Fruit fly (Drosophila melanogaster) whole organism, embryonic: Measurements from ENCODE around the gene nAChRalpha2.

Source experiments
- BEAF-32 ChIP-seq: fragments of 200-800 bp; sonication (Bioruptor generic); optimal IDR thresholded peaks from 3 replicates; lab custom pipeline; 2017; ENCODE audit warnings: missing biosample characterization, missing genetic modification characterization, mild to moderate bottlenecking, moderate library complexity, missing genetic modification reagents
- CG10543 ChIP-seq: fragments of 200-800 bp; sonication (Bioruptor generic); optimal IDR thresholded peaks from 3 replicates; lab custom pipeline; 2017; ENCODE audit warnings: missing biosample characterization, mild to moderate bottlenecking, missing genetic modification characterization, moderate library complexity
- CG1233 ChIP-seq: fragments of 200-800 bp; sonication (Bioruptor generic); optimal IDR thresholded peaks from 4 replicates; lab custom pipeline; 2018; ENCODE audit warnings: missing biosample characterization, mild to moderate bottlenecking, missing genetic modification characterization
- CG13287 ChIP-seq: fragments of 200-800 bp; sonication (Bioruptor generic); IDR thresholded peaks from 2 replicates; pipeline ENCODE4 v1.3.6; 2022; ENCODE audit warnings: missing biosample characterization, missing genetic modification characterization; ENCODE audit not compliant: partially characterized antibody
- CG1603 ChIP-seq: fragments of 200-800 bp; sonication (Bioruptor generic); optimal IDR thresholded peaks from 2 replicates; lab custom pipeline; 2019; ENCODE audit warnings: missing biosample characterization, mild to moderate bottlenecking, missing genetic modification characterization, moderate library complexity
- CG1647 ChIP-seq: fragments of 200-800 bp; sonication (Bioruptor generic); optimal IDR thresholded peaks from 3 replicates; lab custom pipeline; 2016; ENCODE audit warnings: missing biosample characterization, missing genetic modification characterization
- CG16813 ChIP-seq: fragments of 200-800 bp; sonication (Bioruptor generic); IDR thresholded peaks from 3 replicates; pipeline ENCODE4 v1.3.6; 2022; ENCODE audit warnings: missing biosample characterization, missing genetic modification characterization; ENCODE audit not compliant: partially characterized antibody
- CG17186 ChIP-seq: fragments of 200-800 bp; sonication (Bioruptor generic); optimal IDR thresholded peaks from 3 replicates; lab custom pipeline; 2017; ENCODE audit warnings: missing biosample characterization, missing genetic modification reagents, missing genetic modification characterization
- CG18764 ChIP-seq: fragments of 200-800 bp; sonication (Bioruptor generic); optimal IDR thresholded peaks from 3 replicates; lab custom pipeline; 2016; ENCODE audit warnings: missing biosample characterization, missing genetic modification characterization
- CG2678 ChIP-seq: fragments of 200-800 bp; sonication (Bioruptor generic); optimal IDR thresholded peaks from 3 replicates; lab custom pipeline; 2019; ENCODE audit warnings: missing biosample characterization, mild to moderate bottlenecking, missing genetic modification characterization, moderate library complexity
- CG2889 ChIP-seq: fragments of 200-800 bp; sonication (Bioruptor generic); IDR thresholded peaks from 3 replicates; pipeline ENCODE4 v1.3.6; 2022; ENCODE audit warnings: missing biosample characterization, missing genetic modification characterization
- CG31441 ChIP-seq: fragments of 200-800 bp; sonication (Bioruptor generic); IDR thresholded peaks from 2 replicates; pipeline ENCODE4 v1.3.6; 2022; ENCODE audit warnings: missing biosample characterization, missing genetic modification characterization
- CG3281 ChIP-seq: fragments of 200-800 bp; sonication (Bioruptor generic); optimal IDR thresholded peaks from 3 replicates; lab custom pipeline; 2017; ENCODE audit warnings: missing biosample characterization, mild to moderate bottlenecking, missing genetic modification characterization
- CG3407 ChIP-seq: fragments of 200-800 bp; sonication (Bioruptor generic); optimal IDR thresholded peaks from 2 replicates; lab custom pipeline; 2018; ENCODE audit warnings: missing biosample characterization, mild to moderate bottlenecking, missing genetic modification characterization
- CG3838 ChIP-seq: fragments of 200-800 bp; sonication (Bioruptor generic); optimal IDR thresholded peaks from 3 replicates; lab custom pipeline; 2016; ENCODE audit warnings: missing biosample characterization, missing genetic modification characterization
- CG4424 ChIP-seq: fragments of 200-800 bp; sonication (Bioruptor generic); optimal IDR thresholded peaks from 3 replicates; lab custom pipeline; 2016; ENCODE audit warnings: missing biosample characterization, missing genetic modification characterization
- CG4820 ChIP-seq: fragments of 200-800 bp; sonication (Bioruptor generic); optimal IDR thresholded peaks from 3 replicates; lab custom pipeline; 2016; ENCODE audit warnings: missing biosample characterization, missing genetic modification characterization
- CG6254 ChIP-seq: fragments of 200-800 bp; sonication (Bioruptor generic); optimal IDR thresholded peaks from 3 replicates; lab custom pipeline; 2017; ENCODE audit warnings: mild to moderate bottlenecking, missing biosample characterization, missing genetic modification reagents, missing genetic modification characterization
- CG6654 ChIP-seq: fragments of 200-800 bp; sonication (Bioruptor generic); optimal IDR thresholded peaks from 2 replicates; lab custom pipeline; 2017; ENCODE audit warnings: missing biosample characterization, mild to moderate bottlenecking, missing genetic modification characterization
- CoRest ChIP-seq: fragments of 200-800 bp; sonication (Bioruptor generic); optimal IDR thresholded peaks from 3 replicates; lab custom pipeline; 2018; ENCODE audit warnings: missing biosample characterization, mild to moderate bottlenecking, missing genetic modification characterization, moderate library complexity
- Doc3 ChIP-seq: fragments of 200-800 bp; sonication (Bioruptor generic); IDR thresholded peaks from 3 replicates; pipeline ENCODE4 v1.3.6; 2022; ENCODE audit warnings: missing biosample characterization, missing genetic modification characterization; ENCODE audit not compliant: partially characterized antibody
- ERR ChIP-seq: fragments of 200-800 bp; sonication (Bioruptor generic); optimal IDR thresholded peaks from 2 replicates; lab custom pipeline; 2016; ENCODE audit warnings: missing biosample characterization, missing genetic modification characterization
- GATAe ChIP-seq: fragments of 200-800 bp; sonication (Bioruptor generic); conservative IDR thresholded peaks from 2 replicates; pipeline ENCODE4 v1.3.6; 2022; ENCODE audit warnings: missing biosample characterization, missing genetic modification characterization
- H15 ChIP-seq: fragments of 200-800 bp; sonication (Bioruptor generic); IDR thresholded peaks from 3 replicates; pipeline ENCODE4 v1.3.6; 2022; ENCODE audit warnings: missing biosample characterization, missing genetic modification characterization
- Hey ChIP-seq: fragments of 200-800 bp; sonication (Bioruptor generic); optimal IDR thresholded peaks from 3 replicates; lab custom pipeline; 2018; ENCODE audit warnings: missing biosample characterization, mild to moderate bottlenecking, missing genetic modification characterization
- Mad ChIP-seq: fragments of 200-800 bp; sonication (Bioruptor generic); optimal IDR thresholded peaks from 2 replicates; lab custom pipeline; 2016; ENCODE audit warnings: missing biosample characterization, missing genetic modification characterization
- Sox100B ChIP-seq: fragments of 200-800 bp; sonication (Bioruptor generic); optimal IDR thresholded peaks from 3 replicates; lab custom pipeline; 2018; ENCODE audit warnings: missing biosample characterization, mild to moderate bottlenecking, missing genetic modification characterization
- Spps ChIP-seq: fragments of 200-800 bp; sonication (Bioruptor generic); optimal IDR thresholded peaks from 2 replicates; lab custom pipeline; 2018; ENCODE audit warnings: missing biosample characterization, mild to moderate bottlenecking, missing genetic modification characterization
- Trl ChIP-seq, 3 experiments: fragments of >200 bp in 2 of 3; fragments of 200-800 bp in 1 of 3; sonication (Bioruptor generic) in 1 of 3; optimal IDR thresholded peaks; 2 replicates in 1 of 3; 3 replicates in 2 of 3; lab custom pipeline; 2016 to 2017; ENCODE audit warnings: missing biosample characterization in 1 of 3, missing genetic modification characterization in 1 of 3
- Xrp1 ChIP-seq: fragments of 200-800 bp; sonication (Bioruptor generic); IDR thresholded peaks from 2 replicates; pipeline ENCODE4 v1.3.6; 2022; ENCODE audit warnings: missing biosample characterization, missing genetic modification characterization
- cad ChIP-seq: fragments of >200 bp; optimal IDR thresholded peaks from 2 replicates; lab custom pipeline; 2017; ENCODE audit warnings: missing biosample characterization, missing genetic modification characterization
- chm ChIP-seq: fragments of 200-800 bp; sonication (Bioruptor generic); IDR thresholded peaks from 2 replicates; pipeline ENCODE4 v1.3.6; 2022; ENCODE audit warnings: missing biosample characterization, missing genetic modification characterization
- crp ChIP-seq, 2 experiments: fragments of 200-800 bp; sonication (Bioruptor generic); optimal IDR thresholded peaks; 2 replicates in 1 of 2; 3 replicates in 1 of 2; lab custom pipeline; 2017; ENCODE audit warnings: missing biosample characterization in 2 of 2, missing genetic modification characterization in 2 of 2, mild to moderate bottlenecking in 1 of 2, moderate library complexity in 1 of 2
- dimm ChIP-seq: fragments of 200-800 bp; sonication (Bioruptor generic); IDR thresholded peaks from 2 replicates; pipeline ENCODE4 v1.3.6; 2022; ENCODE audit warnings: missing biosample characterization, missing genetic modification characterization
- eyg ChIP-seq: fragments of 200-800 bp; sonication (Bioruptor generic); optimal IDR thresholded peaks from 3 replicates; lab custom pipeline; 2016; ENCODE audit warnings: missing biosample characterization, missing genetic modification characterization
- fd3F ChIP-seq: fragments of 200-800 bp; sonication (Bioruptor generic); optimal IDR thresholded peaks from 2 replicates; lab custom pipeline; 2018; ENCODE audit warnings: missing biosample characterization, mild to moderate bottlenecking, missing genetic modification characterization, moderate library complexity
- ftz-f1 ChIP-seq: fragments of 200-800 bp; sonication (Bioruptor generic); optimal IDR thresholded peaks from 2 replicates; lab custom pipeline; 2016; ENCODE audit warnings: missing biosample characterization, missing genetic modification characterization
- ind ChIP-seq: fragments of 200-800 bp; sonication (Bioruptor generic); optimal IDR thresholded peaks from 3 replicates; lab custom pipeline; 2016; ENCODE audit warnings: missing biosample characterization, missing genetic modification characterization
- knrl ChIP-seq: fragments of 200-800 bp; sonication (Bioruptor generic); IDR thresholded peaks from 3 replicates; pipeline ENCODE4 v1.3.6; 2022; ENCODE audit warnings: missing biosample characterization, missing genetic modification characterization; ENCODE audit not compliant: partially characterized antibody
- nmo ChIP-seq: fragments of 200-800 bp; sonication (Bioruptor generic); optimal IDR thresholded peaks from 2 replicates; lab custom pipeline; 2018; ENCODE audit warnings: missing biosample characterization, mild to moderate bottlenecking, missing genetic modification characterization, moderate library complexity
- oc ChIP-seq: fragments of 200-800 bp; sonication (Bioruptor generic); optimal IDR thresholded peaks from 2 replicates; lab custom pipeline; 2018; ENCODE audit warnings: missing biosample characterization, mild to moderate bottlenecking, missing genetic modification characterization, moderate library complexity
- pfk ChIP-seq: fragments of 200-800 bp; sonication (Bioruptor generic); optimal IDR thresholded peaks from 2 replicates; lab custom pipeline; 2018; ENCODE audit warnings: missing biosample characterization, mild to moderate bottlenecking, missing genetic modification characterization, moderate library complexity
- pzg ChIP-seq: fragments of 200-800 bp; sonication (Bioruptor generic); optimal IDR thresholded peaks from 3 replicates; lab custom pipeline; 2018; ENCODE audit warnings: missing biosample characterization, mild to moderate bottlenecking, missing genetic modification characterization, moderate library complexity
- repo ChIP-seq: fragments of 200-800 bp; sonication (Bioruptor generic); optimal IDR thresholded peaks from 2 replicates; lab custom pipeline; 2016; ENCODE audit warnings: missing biosample characterization, missing genetic modification characterization
- row ChIP-seq: fragments of 200-800 bp; sonication (Bioruptor generic); IDR thresholded peaks from 3 replicates; pipeline ENCODE4 v1.3.6; 2022; ENCODE audit warnings: missing biosample characterization, missing genetic modification characterization
- schlank ChIP-seq: fragments of 200-800 bp; sonication (Bioruptor generic); optimal IDR thresholded peaks from 2 replicates; lab custom pipeline; 2018; ENCODE audit warnings: missing biosample characterization, mild to moderate bottlenecking, missing genetic modification characterization
- sqz ChIP-seq: fragments of 200-800 bp; sonication (Bioruptor generic); optimal IDR thresholded peaks from 3 replicates; lab custom pipeline; 2018; ENCODE audit warnings: missing biosample characterization, mild to moderate bottlenecking, missing genetic modification characterization
- tgo ChIP-seq: fragments of 200-800 bp; sonication (Bioruptor generic); IDR thresholded peaks from 3 replicates; pipeline ENCODE4 v1.3.6; 2022; ENCODE audit warnings: missing biosample characterization, missing genetic modification characterization
- trh ChIP-seq: fragments of 200-800 bp; sonication (Bioruptor generic); optimal IDR thresholded peaks from 2 replicates; lab custom pipeline; 2016; ENCODE audit warnings: missing biosample characterization, missing genetic modification characterization
- ttk ChIP-seq: fragments of 200-800 bp; sonication (Bioruptor generic); IDR thresholded peaks from 2 replicates; pipeline ENCODE4 v2.1.2; 2022; ENCODE audit warnings: missing biosample characterization, missing genetic modification characterization
- zen2 ChIP-seq: fragments of 200-800 bp; sonication (Bioruptor generic); IDR thresholded peaks from 3 replicates; pipeline ENCODE4 v1.3.6; 2022; ENCODE audit warnings: missing biosample characterization, missing genetic modification characterization; ENCODE audit not compliant: partially characterized antibody

nAChRalpha2 gene

dm6 chr3R:24527845-24528244 lies 42.6 kb downstream of the nAChRalpha2 start, which contains the start of gene CG6607 (continued):
- TF ChIP-seq ind (GFP tag; lab: Kevin White, UChicago) = no peak
- TF ChIP-seq CG6654 (GFP tag; lab: Kevin White, UChicago) = no peak
- peak; percentile 77 for TF ChIP-seq CG13287 (GFP tag; lab: Robert Waterston, UW)
- no peak for TF ChIP-seq eyg (GFP tag; lab: Kevin White, UChicago)
- TF ChIP-seq sqz (GFP tag; lab: Kevin White, UChicago) = no peak
- TF ChIP-seq CG2678 (tag; lab: Kevin White, UChicago) = no peak
- TF ChIP-seq CG10543 (GFP tag; lab: Kevin White, UChicago) = no peak
- TF ChIP-seq knrl (GFP tag; lab: Robert Waterston, UW) = 0 out of 3 replicates have a peak, but pooled peaks have one; percentile 23
- no peak for TF ChIP-seq repo
- no peak for TF ChIP-seq CG17186 (GFP tag; lab: Kevin White, UChicago)
- no peak for TF ChIP-seq trh
- TF ChIP-seq Trl (optimal IDR thresholded peaks at IDR 0.05; lab: Kevin White, UChicago) = no peak
- TF ChIP-seq Trl (GFP tag; optimal IDR thresholded peaks at IDR 0.05; lab: Kevin White, UChicago) = no peak
- no peak for TF ChIP-seq Xrp1 (GFP tag; lab: Robert Waterston, UW)
- TF ChIP-seq CG4424 (GFP tag; lab: Kevin White, UChicago) = no peak
- no peak for TF ChIP-seq Hey (tag; lab: Kevin White, UChicago)
- no peak for TF ChIP-seq ERR (GFP tag; lab: Kevin White, UChicago)
- no peak for TF ChIP-seq CG1233 (GFP tag; lab: Kevin White, UChicago)
- TF ChIP-seq fd3F (GFP tag; lab: Kevin White, UChicago) = no peak
- no peak for TF ChIP-seq GATAe (GFP tag; lab: Robert Waterston, UW)
- TF ChIP-seq CG31441 (GFP tag; lab: Robert Waterston, UW) = no peak
- no peak for TF ChIP-seq pfk (GFP tag; lab: Kevin White, UChicago)
- TF ChIP-seq CG6254 (GFP tag; lab: Kevin White, UChicago) = no peak
- TF ChIP-seq CG18764 = no peak
- TF ChIP-seq nmo (GFP tag; lab: Kevin White, UChicago) = no peak
- peak; percentile 40 for TF ChIP-seq CoRest (tag; lab: Kevin White, UChicago)
- TF ChIP-seq cad = no peak
- TF ChIP-seq CG1603 = no peak
- TF ChIP-seq crp (GFP tag; optimal IDR thresholded peaks at IDR 0.05; lab: Kevin White, UChicago) = peak in 1 of 2 experiments; percentile 54
- TF ChIP-seq zen2 (GFP tag; lab: Robert Waterston, UW) = peak; percentile 64
- no peak for TF ChIP-seq CG1647 (GFP tag; lab: Kevin White, UChicago)
- no peak for TF ChIP-seq Doc3
- no peak for TF ChIP-seq CG3838 (GFP tag; lab: Kevin White, UChicago)
- no peak for TF ChIP-seq H15 (GFP tag; lab: Robert Waterston, UW)
- no peak for TF ChIP-seq tgo (GFP tag; lab: Robert Waterston, UW)
- no peak for TF ChIP-seq Spps
- TF ChIP-seq chm = no peak
- peak; percentile 36 for TF ChIP-seq BEAF-32
- no peak for TF ChIP-seq CG2889
- TF ChIP-seq Mad = no peak
- TF ChIP-seq CG4820 = no peak
- TF ChIP-seq CG16813 (GFP tag; lab: Robert Waterston, UW) = peak; percentile 11; the same call in 1 of the 3 replicates
- TF ChIP-seq ftz-f1 (GFP tag; lab: Kevin White, UChicago) = peak; percentile 5
- TF ChIP-seq schlank (tag; lab: Kevin White, UChicago) = no peak
- no peak for TF ChIP-seq oc (tag; lab: Kevin White, UChicago)
- no peak for TF ChIP-seq ttk (GFP tag; lab: Robert Waterston, UW)
- TF ChIP-seq Sox100B (GFP tag; lab: Kevin White, UChicago) = no peak
- peak; percentile 66 for TF ChIP-seq pzg (GFP tag; lab: Kevin White, UChicago)
- TF ChIP-seq row (GFP tag; lab: Robert Waterston, UW) = no peak; the same call in 2 of the 3 replicates
- TF ChIP-seq CG3281 (GFP tag; lab: Kevin White, UChicago) = no peak
- no peak for TF ChIP-seq CG3407 (GFP tag; lab: Kevin White, UChicago)
- TF ChIP-seq dimm (GFP tag; lab: Robert Waterston, UW) = no peak
